Fruit fly (Drosophila melanogaster) Kc167 (cell line): ENCODE results near the gene CG5447.

Experiments used
- insv ChIP-seq: fragments of >200 bp; optimal IDR thresholded peaks from 3 replicates; lab custom pipeline; 2018; ENCODE audit warnings: missing external identifiers
- psq ChIP-seq: fragments of >200 bp; optimal IDR thresholded peaks from 2 replicates; lab custom pipeline; 2017; ENCODE audit warnings: missing external identifiers

dm6 chr3R:26484511-26484910 lies 32.2 kb downstream of the CG5447 start:
- TF ChIP-seq psq (lab: Kevin White, UChicago): no peak
- TF ChIP-seq insv (lab: Kevin White, UChicago): no peak
